Worm (Caenorhabditis elegans) whole organism, L2 larva: ENCODE measurements around the gene F14H3.5.

Source experiments
- C34F6.9 ChIP-seq: fragments of 150-350 bp; optimal IDR thresholded peaks from 2 replicates; lab custom pipeline; 2014; ENCODE audit warnings: missing biosample characterization, missing genetic modification characterization
- ZK546.5 ChIP-seq: sonication (generic microtip); optimal IDR thresholded peaks from 2 replicates; lab custom pipeline; 2017; ENCODE audit warnings: missing biosample characterization, missing genetic modification characterization
- aly-2 ChIP-seq: fragments of 150-350 bp; optimal IDR thresholded peaks from 2 replicates; lab custom pipeline; 2014; ENCODE audit warnings: missing biosample characterization, missing genetic modification characterization
- ceh-82 ChIP-seq: fragments of 150-350 bp; optimal IDR thresholded peaks from 2 replicates; lab custom pipeline; 2014; ENCODE audit warnings: missing biosample characterization, missing genetic modification characterization
- elt-3 ChIP-seq: sonication (generic microtip); optimal IDR thresholded peaks from 2 replicates; lab custom pipeline; 2017; ENCODE audit warnings: missing biosample characterization, missing genetic modification characterization
- lin-11 ChIP-seq: fragments of 150-350 bp; sonication (generic microtip); optimal IDR thresholded peaks from 2 replicates; lab custom pipeline; 2014; ENCODE audit warnings: missing biosample characterization, missing genetic modification characterization, inconsistent platforms, mixed read lengths
- nhr-11 ChIP-seq: fragments of 150-350 bp; optimal IDR thresholded peaks from 2 replicates; lab custom pipeline; 2014; ENCODE audit warnings: missing biosample characterization, missing genetic modification characterization
- skn-1 ChIP-seq: sonication (generic microtip); optimal IDR thresholded peaks from 2 replicates; lab custom pipeline; 2017; ENCODE audit warnings: missing biosample characterization, missing genetic modification characterization
- sma-9 ChIP-seq, 2 experiments: fragments of 150-350 bp in 1 of 2; sonication (generic microtip) in 1 of 2; optimal IDR thresholded peaks; 2 replicates each; lab custom pipeline; 2014 to 2016; ENCODE audit warnings: missing genetic modification characterization in 2 of 2, mild to moderate bottlenecking in 1 of 2, missing biosample characterization in 1 of 2, missing compliant biosample characterization in 1 of 2, missing genetic modification reagents in 1 of 2, moderate library complexity in 1 of 2
- snpc-4 ChIP-seq: fragments of 150-350 bp; optimal IDR thresholded peaks from 2 replicates; lab custom pipeline; 2014; ENCODE audit warnings: missing biosample characterization, missing genetic modification characterization
- zag-1 ChIP-seq: fragments of 150-350 bp; optimal IDR thresholded peaks from 2 replicates; lab custom pipeline; 2014; ENCODE audit warnings: missing biosample characterization, missing genetic modification characterization
- ztf-4 ChIP-seq: fragments of 150-350 bp; optimal IDR thresholded peaks from 2 replicates; lab custom pipeline; 2014; ENCODE audit warnings: missing biosample characterization, missing genetic modification characterization

ce11 chrV:16099441-16099840, 42.6 kb upstream of the F14H3.5 start, which contains the start of gene str-7:
- TF ChIP-seq zag-1 (no peak), nhr-11 (tag; lab: Kevin White, UChicago) (no peak), ceh-82 (tag; lab: Kevin White, UChicago) (no peak), skn-1 (no peak), elt-3 (tag; lab: Kevin White, UChicago) (no peak), C34F6.9 (tag; lab: Kevin White, UChicago) (no peak), ZK546.5 (tag; lab: Kevin White, UChicago) (no peak), lin-11 (tag; lab: Kevin White, UChicago) (no peak), snpc-4 (tag; lab: Kevin White, UChicago) (no peak), sma-9 (GFP tag; optimal IDR thresholded peaks at IDR 0.05; lab: Kevin White, UChicago) (no peak), sma-9 (tag; optimal IDR thresholded peaks at IDR 0.05; lab: Kevin White, UChicago) (no peak), aly-2 (tag; lab: Kevin White, UChicago) (no peak), ztf-4 (tag; lab: Kevin White, UChicago) (no peak)
